Fruit fly (Drosophila melanogaster) whole organism, embryonic: ENCODE data around the gene sdt.
A peak's percentile ranks its signal among the peaks of the same experiment; 100 is the strongest.

Experiments
- Adf1 ChIP-seq: fragments of 200-800 bp; sonication (Bioruptor generic); IDR thresholded peaks from 2 replicates; pipeline ENCODE4 v1.3.6; 2022; ENCODE audit warnings: missing biosample characterization, missing genetic modification characterization
- Aef1 ChIP-seq: fragments of 200-800 bp; sonication (Bioruptor generic); IDR thresholded peaks from 3 replicates; pipeline ENCODE4 v1.3.6; 2022; ENCODE audit warnings: missing biosample characterization, missing genetic modification characterization
- Atf6 ChIP-seq: fragments of 200-800 bp; sonication (Bioruptor generic); IDR thresholded peaks from 2 replicates; pipeline ENCODE4 v1.3.6; 2022; ENCODE audit warnings: missing biosample characterization, missing genetic modification characterization
- Bgb ChIP-seq: fragments of 200-800 bp; sonication (Bioruptor generic); IDR thresholded peaks from 2 replicates; pipeline ENCODE4 v1.3.6; 2022; ENCODE audit warnings: missing biosample characterization, missing genetic modification characterization; ENCODE audit not compliant: partially characterized antibody
- CG11723 ChIP-seq: fragments of 200-800 bp; sonication (Bioruptor generic); optimal IDR thresholded peaks from 2 replicates; lab custom pipeline; 2017; ENCODE audit warnings: missing biosample characterization, mild to moderate bottlenecking, missing genetic modification characterization
- CG12659 ChIP-seq: fragments of 200-800 bp; sonication (Bioruptor generic); optimal IDR thresholded peaks from 3 replicates; lab custom pipeline; 2017; ENCODE audit warnings: mild to moderate bottlenecking, missing biosample characterization, missing genetic modification reagents, missing genetic modification characterization
- CG12769 ChIP-seq: fragments of 200-800 bp; sonication (Bioruptor generic); optimal IDR thresholded peaks from 2 replicates; lab custom pipeline; 2019; ENCODE audit warnings: missing biosample characterization, mild to moderate bottlenecking, missing genetic modification characterization, moderate library complexity
- CG17186 ChIP-seq: fragments of 200-800 bp; sonication (Bioruptor generic); optimal IDR thresholded peaks from 3 replicates; lab custom pipeline; 2017; ENCODE audit warnings: missing biosample characterization, missing genetic modification reagents, missing genetic modification characterization
- CG18262 ChIP-seq: fragments of 200-800 bp; optimal IDR thresholded peaks from 3 replicates; lab custom pipeline; 2019; ENCODE audit warnings: missing biosample characterization, mild to moderate bottlenecking, missing genetic modification characterization, moderate library complexity
- CG18599 ChIP-seq: fragments of 200-800 bp; sonication (Bioruptor generic); optimal IDR thresholded peaks from 3 replicates; lab custom pipeline; 2017; ENCODE audit warnings: missing biosample characterization, missing genetic modification characterization, mild to moderate bottlenecking, moderate library complexity, missing genetic modification reagents
- CG2116 ChIP-seq: fragments of 200-800 bp; sonication (Bioruptor generic); optimal IDR thresholded peaks from 3 replicates; lab custom pipeline; 2018; ENCODE audit warnings: missing biosample characterization, mild to moderate bottlenecking, missing genetic modification characterization
- CG2199 ChIP-seq: fragments of 200-800 bp; sonication (Bioruptor generic); IDR thresholded peaks from 3 replicates; pipeline ENCODE4 v1.3.6; 2022; ENCODE audit warnings: missing biosample characterization, missing genetic modification characterization
- CG3163 ChIP-seq: fragments of 200-800 bp; sonication (Bioruptor generic); optimal IDR thresholded peaks from 3 replicates; lab custom pipeline; 2016; ENCODE audit warnings: missing biosample characterization, missing genetic modification characterization
- CG32532 ChIP-seq: fragments of 200-800 bp; sonication (Bioruptor generic); IDR thresholded peaks from 2 replicates; pipeline ENCODE4 v1.3.6; 2022; ENCODE audit warnings: missing biosample characterization, missing genetic modification characterization
- CG4360 ChIP-seq: fragments of 200-800 bp; sonication (Bioruptor generic); IDR thresholded peaks from 2 replicates; pipeline ENCODE4 v1.3.6; 2022; ENCODE audit warnings: missing biosample characterization, missing genetic modification characterization
- CG5953 ChIP-seq: fragments of 200-800 bp; sonication (Bioruptor generic); IDR thresholded peaks from 2 replicates; pipeline ENCODE4 v1.3.6; 2022; ENCODE audit warnings: missing biosample characterization, missing genetic modification characterization
- CG8290 ChIP-seq, 3 experiments: fragments of 200-800 bp; sonication (Bioruptor generic); optimal IDR thresholded peaks; 2 replicates each; lab custom pipeline; 2016 to 2019; ENCODE audit warnings: missing biosample characterization in 3 of 3, missing genetic modification characterization in 3 of 3, mild to moderate bottlenecking in 2 of 3, moderate library complexity in 1 of 3
- CG8944 ChIP-seq: fragments of 200-800 bp; sonication (Bioruptor generic); optimal IDR thresholded peaks from 3 replicates; lab custom pipeline; 2016; ENCODE audit warnings: missing biosample characterization, missing genetic modification characterization
- CoRest ChIP-seq: fragments of 200-800 bp; sonication (Bioruptor generic); optimal IDR thresholded peaks from 3 replicates; lab custom pipeline; 2018; ENCODE audit warnings: missing biosample characterization, mild to moderate bottlenecking, missing genetic modification characterization, moderate library complexity
- Doc3 ChIP-seq: fragments of 200-800 bp; sonication (Bioruptor generic); IDR thresholded peaks from 3 replicates; pipeline ENCODE4 v1.3.6; 2022; ENCODE audit warnings: missing biosample characterization, missing genetic modification characterization; ENCODE audit not compliant: partially characterized antibody
- Drgx ChIP-seq: fragments of 200-800 bp; sonication (Bioruptor generic); IDR thresholded peaks from 2 replicates; pipeline ENCODE4 v1.3.6; 2022; ENCODE audit warnings: missing biosample characterization, missing genetic modification characterization
- E2f2 ChIP-seq: fragments of 200-800 bp; sonication (Bioruptor generic); IDR thresholded peaks from 2 replicates; pipeline ENCODE4 v1.3.6; 2022; ENCODE audit warnings: missing biosample characterization, missing genetic modification characterization
- ERR ChIP-seq: fragments of 200-800 bp; sonication (Bioruptor generic); optimal IDR thresholded peaks from 2 replicates; lab custom pipeline; 2016; ENCODE audit warnings: missing biosample characterization, missing genetic modification characterization
- H15 ChIP-seq: fragments of 200-800 bp; sonication (Bioruptor generic); IDR thresholded peaks from 3 replicates; pipeline ENCODE4 v1.3.6; 2022; ENCODE audit warnings: missing biosample characterization, missing genetic modification characterization
- HLH4C ChIP-seq: fragments of 200-800 bp; sonication (Bioruptor generic); IDR thresholded peaks from 3 replicates; pipeline ENCODE4 v1.3.6; 2022; ENCODE audit warnings: missing biosample characterization, missing genetic modification characterization; ENCODE audit not compliant: partially characterized antibody
- Nf-YC ChIP-seq: fragments of 200-800 bp; optimal IDR thresholded peaks from 3 replicates; lab custom pipeline; 2019; ENCODE audit warnings: missing biosample characterization, mild to moderate bottlenecking, missing genetic modification characterization, moderate library complexity
- Opbp ChIP-seq: fragments of 200-800 bp; sonication (Bioruptor generic); IDR thresholded peaks from 3 replicates; pipeline ENCODE4 v1.3.6; 2022; ENCODE audit warnings: missing biosample characterization, missing genetic modification characterization; ENCODE audit not compliant: partially characterized antibody
- Taf1 ChIP-seq: fragments of 200-800 bp; sonication (Bioruptor generic); IDR thresholded peaks from 2 replicates; pipeline ENCODE4 v1.3.6; 2022; ENCODE audit warnings: missing biosample characterization, missing genetic modification characterization
- Trl ChIP-seq, 3 experiments: fragments of >200 bp in 2 of 3; fragments of 200-800 bp in 1 of 3; sonication (Bioruptor generic) in 1 of 3; optimal IDR thresholded peaks; 2 replicates in 1 of 3; 3 replicates in 2 of 3; lab custom pipeline; 2016 to 2017; ENCODE audit warnings: missing biosample characterization in 1 of 3, missing genetic modification characterization in 1 of 3
- Xbp1 ChIP-seq: fragments of 200-800 bp; sonication (Bioruptor generic); optimal IDR thresholded peaks from 3 replicates; lab custom pipeline; 2016; ENCODE audit warnings: missing biosample characterization, mild to moderate bottlenecking, missing genetic modification characterization
- abd-A ChIP-seq: fragments of 200-800 bp; sonication (Bioruptor generic); optimal IDR thresholded peaks from 3 replicates; lab custom pipeline; 2019; ENCODE audit warnings: missing biosample characterization, mild to moderate bottlenecking, missing genetic modification characterization, moderate library complexity
- amos ChIP-seq: fragments of 200-800 bp; sonication (Bioruptor generic); IDR thresholded peaks from 2 replicates; pipeline ENCODE4 v1.3.6; 2022; ENCODE audit warnings: missing biosample characterization, missing genetic modification characterization; ENCODE audit not compliant: partially characterized antibody
- ci ChIP-seq: fragments of 200-800 bp; sonication (Bioruptor generic); IDR thresholded peaks from 3 replicates; pipeline ENCODE4 v1.3.6; 2022; ENCODE audit warnings: missing biosample characterization, missing genetic modification characterization
- eyg ChIP-seq: fragments of 200-800 bp; sonication (Bioruptor generic); optimal IDR thresholded peaks from 3 replicates; lab custom pipeline; 2016; ENCODE audit warnings: missing biosample characterization, missing genetic modification characterization
- luna ChIP-seq: fragments of 200-800 bp; sonication (Bioruptor generic); optimal IDR thresholded peaks from 2 replicates; lab custom pipeline; 2016; ENCODE audit warnings: missing biosample characterization, missing genetic modification characterization
- nerfin-1 ChIP-seq: fragments of 200-800 bp; sonication (Bioruptor generic); optimal IDR thresholded peaks from 3 replicates; lab custom pipeline; 2019; ENCODE audit warnings: missing biosample characterization, mild to moderate bottlenecking, missing genetic modification characterization, moderate library complexity
- nom ChIP-seq: fragments of 200-800 bp; sonication (Bioruptor generic); optimal IDR thresholded peaks from 2 replicates; lab custom pipeline; 2017; ENCODE audit warnings: missing biosample characterization, missing genetic modification characterization, mild to moderate bottlenecking, moderate library complexity, missing genetic modification reagents
- rib ChIP-seq: fragments of 200-800 bp; sonication (Bioruptor generic); IDR thresholded peaks from 2 replicates; pipeline ENCODE4 v1.3.6; 2022; ENCODE audit warnings: missing biosample characterization, missing genetic modification characterization
- row ChIP-seq: fragments of 200-800 bp; sonication (Bioruptor generic); IDR thresholded peaks from 3 replicates; pipeline ENCODE4 v1.3.6; 2022; ENCODE audit warnings: missing biosample characterization, missing genetic modification characterization
- sd ChIP-seq: fragments of 200-800 bp; sonication (Bioruptor generic); optimal IDR thresholded peaks from 3 replicates; lab custom pipeline; 2018; ENCODE audit warnings: missing biosample characterization, mild to moderate bottlenecking, missing genetic modification characterization, moderate library complexity
- sens ChIP-seq: fragments of 200-800 bp; sonication (Bioruptor generic); peaks from one replicate; lab custom pipeline; 2016; ENCODE audit warnings: missing biosample characterization, missing genetic modification characterization
- so ChIP-seq: fragments of 200-800 bp; sonication (Bioruptor generic); IDR thresholded peaks from 3 replicates; pipeline ENCODE4 v1.3.6; 2022; ENCODE audit warnings: missing biosample characterization, missing genetic modification characterization
- sug ChIP-seq: fragments of 200-800 bp; optimal IDR thresholded peaks from 2 replicates; lab custom pipeline; 2019; ENCODE audit warnings: missing biosample characterization, mild to moderate bottlenecking, missing genetic modification characterization, moderate library complexity
- tgo ChIP-seq: fragments of 200-800 bp; sonication (Bioruptor generic); IDR thresholded peaks from 3 replicates; pipeline ENCODE4 v1.3.6; 2022; ENCODE audit warnings: missing biosample characterization, missing genetic modification characterization
- unc-4 ChIP-seq: fragments of 200-800 bp; sonication (Bioruptor generic); IDR thresholded peaks from 2 replicates; pipeline ENCODE4 v1.3.6; 2022; ENCODE audit warnings: missing biosample characterization, missing genetic modification characterization; ENCODE audit not compliant: partially characterized antibody
- vvl ChIP-seq: fragments of 200-800 bp; sonication (Bioruptor generic); IDR thresholded peaks from 2 replicates; pipeline ENCODE4 v1.3.6; 2022; ENCODE audit warnings: missing biosample characterization, missing genetic modification characterization
- wdn ChIP-seq: fragments of 200-800 bp; sonication (Bioruptor generic); IDR thresholded peaks from 2 replicates; pipeline ENCODE4 v1.3.6; 2022; ENCODE audit warnings: missing biosample characterization, missing genetic modification characterization
- zen2 ChIP-seq: fragments of 200-800 bp; sonication (Bioruptor generic); IDR thresholded peaks from 3 replicates; pipeline ENCODE4 v1.3.6; 2022; ENCODE audit warnings: missing biosample characterization, missing genetic modification characterization; ENCODE audit not compliant: partially characterized antibody

Gene sdt

DNA sequence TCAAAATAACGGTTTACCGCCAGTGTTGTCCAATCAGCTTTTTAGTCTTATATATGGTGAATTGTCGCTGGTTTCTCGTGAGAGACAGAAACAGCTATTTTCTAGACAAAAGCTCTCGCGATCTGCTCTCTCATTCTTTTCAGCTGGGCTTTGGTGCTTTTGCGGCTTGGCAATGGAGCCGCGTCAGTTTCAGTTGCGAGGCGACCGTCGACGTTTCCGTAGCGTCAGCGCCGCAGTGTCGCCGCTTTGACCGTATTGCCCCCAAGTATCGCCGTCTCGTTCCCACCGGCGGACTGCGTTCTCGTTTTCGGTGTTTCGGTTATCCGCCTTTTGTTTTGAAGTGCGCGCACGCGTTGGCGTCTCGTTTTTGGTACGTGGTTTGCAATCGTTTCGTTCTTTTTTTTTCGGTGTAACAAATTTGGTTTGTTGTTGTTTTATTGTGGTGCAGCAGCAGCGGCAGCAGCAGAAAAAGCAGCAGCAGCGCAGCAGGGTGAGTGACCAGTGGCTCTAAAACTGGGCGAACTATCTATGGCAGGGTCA is 14.7 kb downstream of the sdt start (continued):
- TF ChIP-seq CoRest (tag; lab: Kevin White, UChicago): peak; percentile 7
- peak; percentile 34 for TF ChIP-seq sug (tag; lab: Kevin White, UChicago)
- 0 out of 2 replicates have a peak, but pooled peaks have one; percentile 9 for TF ChIP-seq E2f2 (GFP tag; lab: Robert Waterston, UW)
- TF ChIP-seq H15: 0 out of 3 replicates have a peak, but pooled peaks have one; percentile 24
- TF ChIP-seq so (GFP tag; lab: Robert Waterston, UW): 0 out of 3 replicates have a peak, but pooled peaks have one; percentile 31
- TF ChIP-seq nom (GFP tag; lab: Kevin White, UChicago): peak; percentile 38
- peak; percentile 42 for TF ChIP-seq sd (tag; lab: Kevin White, UChicago)
- TF ChIP-seq CG8290 (GFP tag; optimal IDR thresholded peaks at IDR 0.05; lab: Kevin White, UChicago): no peak
- peak in 1 of 2 experiments; percentile 44 for TF ChIP-seq CG8290 (tag; optimal IDR thresholded peaks at IDR 0.05; lab: Kevin White, UChicago)
- TF ChIP-seq Trl (optimal IDR thresholded peaks at IDR 0.05; lab: Kevin White, UChicago): peak; percentile 28 to 58
- TF ChIP-seq Trl (GFP tag; optimal IDR thresholded peaks at IDR 0.05; lab: Kevin White, UChicago): no peak
- TF ChIP-seq Opbp: peak; percentile 44; the same call in 1 of the 3 replicates
- peak; percentile 67 for TF ChIP-seq CG4360
- peak; percentile 4 for TF ChIP-seq Xbp1 (GFP tag; lab: Kevin White, UChicago)
- TF ChIP-seq abd-A (tag; lab: Kevin White, UChicago): peak; percentile 6
- TF ChIP-seq zen2 (GFP tag; lab: Robert Waterston, UW): peak; percentile 28; the same call in 1 of the 3 replicates
- peak; percentile 4 for TF ChIP-seq CG8944 (GFP tag; lab: Kevin White, UChicago)
- TF ChIP-seq Drgx (GFP tag; lab: Robert Waterston, UW): peak; percentile 27; the same call in 1 of the 2 replicates
- TF ChIP-seq CG18262 (tag; lab: Kevin White, UChicago): no peak
- peak; percentile 57; the same call in 1 of the 2 replicates for TF ChIP-seq CG5953 (GFP tag; lab: Robert Waterston, UW)
- peak; percentile 88 for TF ChIP-seq Adf1 (GFP tag; lab: Robert Waterston, UW)
- TF ChIP-seq CG3163 (GFP tag; lab: Kevin White, UChicago): peak; percentile 90
- TF ChIP-seq Nf-YC: peak; percentile 2
- peak; percentile 21; the same call in 1 of the 2 replicates for TF ChIP-seq unc-4 (GFP tag; lab: Robert Waterston, UW)
- peak; percentile 8 for TF ChIP-seq eyg (GFP tag; lab: Kevin White, UChicago)
- no peak for TF ChIP-seq CG11723
- peak; percentile 73 for TF ChIP-seq ci (GFP tag; lab: Robert Waterston, UW)
- TF ChIP-seq amos (GFP tag; lab: Robert Waterston, UW): peak; percentile 39; the same call in 1 of the 2 replicates
- TF ChIP-seq HLH4C (GFP tag; lab: Robert Waterston, UW): peak; percentile 50
- TF ChIP-seq CG18599: peak; percentile 43
- no peak for TF ChIP-seq CG2116 (GFP tag; lab: Kevin White, UChicago)
- TF ChIP-seq CG12659 (GFP tag; lab: Kevin White, UChicago): peak; percentile 7
- TF ChIP-seq Doc3 (GFP tag; lab: Robert Waterston, UW): no peak
- no peak for TF ChIP-seq Taf1 (GFP tag; lab: Robert Waterston, UW)
- TF ChIP-seq sens (GFP tag; lab: Kevin White, UChicago): peak; percentile 71
- 0 out of 3 replicates have a peak, but pooled peaks have one; percentile 53 for TF ChIP-seq CG2199 (GFP tag; lab: Robert Waterston, UW)
- no peak for TF ChIP-seq CG17186 (GFP tag; lab: Kevin White, UChicago)
- peak; percentile 20; the same call in 1 of the 2 replicates for TF ChIP-seq wdn (GFP tag; lab: Robert Waterston, UW)
- TF ChIP-seq vvl (GFP tag; lab: Robert Waterston, UW): peak; percentile 51; the same call in 1 of the 2 replicates
- TF ChIP-seq rib: peak; percentile 45; the same call in 1 of the 2 replicates
- peak; percentile 43; the same call in 2 of the 3 replicates for TF ChIP-seq Aef1 (GFP tag; lab: Robert Waterston, UW)
- TF ChIP-seq CG12769 (tag; lab: Kevin White, UChicago): peak; percentile 6
- TF ChIP-seq CG32532: 0 out of 2 replicates have a peak, but pooled peaks have one; percentile 30
- TF ChIP-seq ERR (GFP tag; lab: Kevin White, UChicago): peak; percentile 27
- TF ChIP-seq Atf6 (GFP tag; lab: Robert Waterston, UW): 0 out of 2 replicates have a peak, but pooled peaks have one; percentile 23
- peak; percentile 73 for TF ChIP-seq row (GFP tag; lab: Robert Waterston, UW)
- TF ChIP-seq luna: no peak
- TF ChIP-seq tgo (GFP tag; lab: Robert Waterston, UW): no peak
- no peak for TF ChIP-seq nerfin-1 (tag; lab: Kevin White, UChicago)
- peak; percentile 62; the same call in 1 of the 2 replicates for TF ChIP-seq Bgb (GFP tag; lab: Robert Waterston, UW)
